Worm (Caenorhabditis elegans) whole organism, L4 larva: ENCODE results near the gene immp-1.

Source experiments
- F37D6.2 ChIP-seq: sonication (generic microtip); optimal IDR thresholded peaks from 2 replicates; lab custom pipeline; 2016; ENCODE audit warnings: mild to moderate bottlenecking, missing genetic modification characterization, missing compliant biosample characterization
- F44E2.7 ChIP-seq: fragments of 200-800 bp; sonication (Bioruptor generic); IDR thresholded peaks from 2 replicates; pipeline ENCODE4 v2.1.2; 2022; ENCODE audit warnings: missing genetic modification characterization, missing compliant biosample characterization
- T26A8.4 ChIP-seq: fragments of 200-800 bp; sonication (Bioruptor generic); IDR thresholded peaks from 2 replicates; pipeline ENCODE4 v1.3.6; 2022; ENCODE audit warnings: missing genetic modification characterization, missing compliant biosample characterization
- Y105C5A.15 ChIP-seq: fragments of 200-800 bp; sonication (Bioruptor generic); IDR thresholded peaks from 2 replicates; pipeline ENCODE4 v1.3.6; 2022; ENCODE audit warnings: missing genetic modification characterization, missing compliant biosample characterization
- ZK337.2 ChIP-seq: fragments of 200-800 bp; sonication (Bioruptor generic); IDR thresholded peaks from 2 replicates; pipeline ENCODE4 v1.3.6; 2022; ENCODE audit warnings: missing genetic modification reagents, missing genetic modification characterization, missing compliant biosample characterization
- ZK546.5 ChIP-seq, 2 experiments: sonication (generic microtip); optimal IDR thresholded peaks; 2 replicates each; lab custom pipeline; 2017; ENCODE audit warnings: missing biosample characterization in 2 of 2, missing genetic modification characterization in 2 of 2
- aha-1 ChIP-seq: fragments of 150-350 bp; peaks from one replicate; lab custom pipeline; 2014; ENCODE audit warnings: missing biosample characterization, missing genetic modification characterization
- ceh-82 ChIP-seq: sonication (generic microtip); optimal IDR thresholded peaks from 2 replicates; lab custom pipeline; 2017; ENCODE audit warnings: missing biosample characterization, missing genetic modification characterization
- ctbp-1 ChIP-seq: fragments of 200-800 bp; sonication (Bioruptor generic); IDR thresholded peaks from 2 replicates; pipeline ENCODE4 v1.3.6; 2022; ENCODE audit warnings: missing genetic modification reagents, missing genetic modification characterization, missing compliant biosample characterization
- daf-16 ChIP-seq, 3 experiments: sonication (generic microtip); optimal IDR thresholded peaks; 2 replicates each; lab custom pipeline; 2016 to 2017; ENCODE audit warnings: missing genetic modification characterization in 3 of 3, missing genetic modification reagents in 3 of 3, mild to moderate bottlenecking in 2 of 3, missing compliant biosample characterization in 2 of 3, missing biosample characterization in 1 of 3, moderate library complexity in 1 of 3
- dmd-6 ChIP-seq: fragments of 200-800 bp; sonication (Bioruptor generic); IDR thresholded peaks from 2 replicates; pipeline ENCODE4 v1.3.6; 2022; ENCODE audit warnings: missing genetic modification reagents, missing genetic modification characterization, missing compliant biosample characterization
- dpl-1 ChIP-seq: fragments of 150-350 bp; optimal IDR thresholded peaks from 2 replicates; lab custom pipeline; 2014; ENCODE audit warnings: missing biosample characterization, missing genetic modification reagents, missing genetic modification characterization
- dve-1 ChIP-seq: sonication (generic microtip); optimal IDR thresholded peaks from 2 replicates; lab custom pipeline; 2017; ENCODE audit warnings: antibody characterized with exemption, mild to moderate bottlenecking, missing genetic modification characterization, missing compliant biosample characterization; ENCODE audit not compliant: insufficient read depth
- hlh-11 ChIP-seq: fragments of 200-800 bp; sonication (Bioruptor generic); optimal IDR thresholded peaks from 2 replicates; lab custom pipeline; 2018; ENCODE audit warnings: mild to moderate bottlenecking, missing genetic modification characterization, missing compliant biosample characterization
- hlh-30 ChIP-seq: sonication (generic microtip); optimal IDR thresholded peaks from 2 replicates; lab custom pipeline; 2017; ENCODE audit warnings: antibody characterized with exemption, mild to moderate bottlenecking, missing genetic modification characterization, missing compliant biosample characterization; ENCODE audit not compliant: insufficient read depth
- hmg-1.1 ChIP-seq: fragments of 200-800 bp; sonication (Bioruptor generic); IDR thresholded peaks from 2 replicates; pipeline ENCODE4 v1.3.6; 2022; ENCODE audit warnings: missing genetic modification reagents, missing genetic modification characterization, missing compliant biosample characterization
- lin-1 ChIP-seq: fragments of 200-800 bp; sonication (Bioruptor generic); IDR thresholded peaks from 2 replicates; pipeline ENCODE4 v1.3.6; 2022; ENCODE audit warnings: missing genetic modification reagents, missing genetic modification characterization, missing compliant biosample characterization
- lin-15B ChIP-seq: fragments of 150-350 bp; sonication (generic microtip); optimal IDR thresholded peaks from 3 replicates; lab custom pipeline; 2014; ENCODE audit warnings: missing biosample characterization, missing genetic modification characterization
- lin-38 ChIP-seq: fragments of 200-800 bp; sonication (Bioruptor generic); IDR thresholded peaks from 2 replicates; pipeline ENCODE4 v1.3.6; 2022; ENCODE audit warnings: missing genetic modification reagents, missing genetic modification characterization, missing compliant biosample characterization
- lsy-2 ChIP-seq, 2 experiments: fragments of 150-350 bp in 1 of 2; sonication (generic microtip) in 1 of 2; optimal IDR thresholded peaks; 2 replicates each; lab custom pipeline; 2014 to 2017; ENCODE audit warnings: missing biosample characterization in 2 of 2, missing genetic modification characterization in 2 of 2
- madf-5 ChIP-seq, 2 experiments: fragments of 200-800 bp; sonication (Bioruptor generic); IDR thresholded peaks; 2 replicates each; pipeline ENCODE4 v1.3.6; 2022; ENCODE audit warnings: missing compliant biosample characterization in 2 of 2, missing genetic modification characterization in 2 of 2
- mdl-1 ChIP-seq, 2 experiments: fragments of 150-350 bp in 1 of 2; sonication (generic microtip) in 1 of 2; optimal IDR thresholded peaks; 2 replicates each; lab custom pipeline; 2014 to 2017; ENCODE audit warnings: missing biosample characterization in 2 of 2, missing genetic modification characterization in 2 of 2
- mes-2 ChIP-seq: sonication (generic microtip); optimal IDR thresholded peaks from 2 replicates; lab custom pipeline; 2016; ENCODE audit warnings: missing genotype, mild to moderate bottlenecking, missing genetic modification characterization, missing compliant biosample characterization; ENCODE audit not compliant: poor library complexity, severe bottlenecking
- mxl-2 ChIP-seq: fragments of 200-800 bp; sonication (Bioruptor generic); conservative IDR thresholded peaks from 2 replicates; pipeline ENCODE4 v1.3.6; 2022; ENCODE audit warnings: missing genetic modification reagents, missing genetic modification characterization, missing compliant biosample characterization
- nhr-11 ChIP-seq: fragments of 150-350 bp; optimal IDR thresholded peaks from 2 replicates; lab custom pipeline; 2014; ENCODE audit warnings: missing biosample characterization, missing genetic modification characterization
- nhr-111 ChIP-seq: fragments of 200-800 bp; sonication (Bioruptor generic); optimal IDR thresholded peaks from 2 replicates; lab custom pipeline; 2018; ENCODE audit warnings: mild to moderate bottlenecking, missing genetic modification characterization, missing compliant biosample characterization
- nhr-28 ChIP-seq: fragments of 150-350 bp; optimal IDR thresholded peaks from 2 replicates; lab custom pipeline; 2014; ENCODE audit warnings: missing biosample characterization, missing genetic modification characterization
- nhr-41 ChIP-seq: fragments of 200-800 bp; sonication (Bioruptor generic); IDR thresholded peaks from 2 replicates; pipeline ENCODE4 v1.3.6; 2022; ENCODE audit warnings: missing genetic modification reagents, missing genetic modification characterization, missing compliant biosample characterization
- pha-4 ChIP-seq, 2 experiments: fragments of 150-350 bp in 1 of 2; fragments of 200-800 bp in 1 of 2; sonication (Bioruptor generic) in 1 of 2; IDR thresholded peaks in 1 of 2; optimal IDR thresholded peaks in 1 of 2; 2 replicates each; pipeline versions ENCODE4 v1.3.6 to Lab custom; 2014 to 2022; ENCODE audit warnings: missing genetic modification characterization in 2 of 2, missing genetic modification reagents in 2 of 2, missing biosample characterization in 1 of 2, missing compliant biosample characterization in 1 of 2
- set-16 ChIP-seq: fragments of 200-800 bp; sonication (Bioruptor generic); IDR thresholded peaks from 2 replicates; pipeline ENCODE4 v1.3.6; 2022; ENCODE audit warnings: missing genetic modification reagents, missing genetic modification characterization, missing compliant biosample characterization
- snpc-4 ChIP-seq: fragments of 150-350 bp; optimal IDR thresholded peaks from 2 replicates; lab custom pipeline; 2014; ENCODE audit warnings: missing biosample characterization, missing genetic modification characterization
- unc-62 ChIP-seq, 3 experiments: fragments of 150-350 bp in 1 of 3; sonication (generic microtip); optimal IDR thresholded peaks in 2 of 3; peaks in 1 of 3; 1 replicate in 1 of 3; 2 replicates in 2 of 3; lab custom pipeline; 2014 to 2017; ENCODE audit warnings: missing biosample characterization in 3 of 3, missing genetic modification characterization in 3 of 3, missing genetic modification reagents in 3 of 3, missing genotype in 1 of 3
- zip-11 ChIP-seq: fragments of 200-800 bp; sonication (Bioruptor generic); IDR thresholded peaks from 2 replicates; pipeline ENCODE4 v1.3.6; 2022; ENCODE audit warnings: missing genetic modification characterization, missing compliant biosample characterization

immp-1 gene

ce11 chrIII:11774508-11775000 lies at the start of gene immp-1:
TSS of gene immp-1 (plus strand) at chrIII:11774950.
- no peak for TF ChIP-seq nhr-111 (GFP tag; lab: Kevin White, UChicago)
- peak; percentile 28; the same call in 1 of the 2 replicates for TF ChIP-seq T26A8.4 (GFP tag; lab: Robert Waterston, UW)
- no peak for TF ChIP-seq ZK337.2 (GFP tag; lab: Robert Waterston, UW)
- peak; percentile 29 for TF ChIP-seq dve-1 (tag; lab: Kevin White, UChicago)
- peak in 1 of 2 experiments; percentile 64 for TF ChIP-seq lsy-2 (tag; optimal IDR thresholded peaks at IDR 0.05; lab: Kevin White, UChicago)
- TF ChIP-seq dpl-1 (GFP tag; lab: Kevin White, UChicago): peak; percentile 52
- TF ChIP-seq mdl-1 (tag; optimal IDR thresholded peaks at IDR 0.05; lab: Kevin White, UChicago): peak in 1 of 2 experiments; percentile 49
- TF ChIP-seq hlh-30: peak; percentile 97
- peak; percentile 53 for TF ChIP-seq lin-38 (GFP tag; lab: Robert Waterston, UW)
- TF ChIP-seq daf-16 (GFP tag; optimal IDR thresholded peaks at IDR 0.05; lab: Kevin White, UChicago): no peak
- TF ChIP-seq daf-16 (tag; optimal IDR thresholded peaks at IDR 0.05; lab: Kevin White, UChicago): peak; percentile 51
- peak; percentile 72 for TF ChIP-seq mes-2 (tag; lab: Kevin White, UChicago)
- TF ChIP-seq unc-62 (GFP tag; optimal IDR thresholded peaks at IDR 0.05 in 1 of 2; lab: Kevin White, UChicago): no peak
- no peak for TF ChIP-seq unc-62 (tag; optimal IDR thresholded peaks at IDR 0.05; lab: Kevin White, UChicago)
- no peak for TF ChIP-seq F44E2.7
- TF ChIP-seq pha-4 (GFP tag; IDR thresholded peaks at IDR 0.05; lab: Robert Waterston, UW): no peak
- no peak for TF ChIP-seq pha-4 (tag; optimal IDR thresholded peaks at IDR 0.05; lab: Kevin White, UChicago)
- TF ChIP-seq hmg-1.1: peak; percentile 53; the same call in 1 of the 2 replicates

ce11 chrIII:11726590-11726989 lies 48.2 kb upstream of the immp-1 start, which contains the start of gene Y41C4A.12:
TSS of gene Y41C4A.12 (minus strand) at chrIII:11726690.
- TF ChIP-seq nhr-11 (tag; lab: Kevin White, UChicago): no peak
- no peak for TF ChIP-seq daf-16 (GFP tag; optimal IDR thresholded peaks at IDR 0.05; lab: Kevin White, UChicago)
- TF ChIP-seq daf-16 (tag; optimal IDR thresholded peaks at IDR 0.05; lab: Kevin White, UChicago): peak; percentile 31
- TF ChIP-seq F37D6.2 (tag; lab: Kevin White, UChicago): no peak
- no peak for TF ChIP-seq mxl-2 (GFP tag; lab: Robert Waterston, UW)
- TF ChIP-seq zip-11 (GFP tag; lab: Robert Waterston, UW): no peak
- TF ChIP-seq Y105C5A.15 (GFP tag; lab: Robert Waterston, UW): no peak
- TF ChIP-seq lin-15B: no peak
- TF ChIP-seq, all 104 proteins: peak for 1

- TF ChIP-seq hlh-30 (peak; percentile 68), dmd-6 (GFP tag; lab: Robert Waterston, UW) (peak; percentile 43), snpc-4 (tag; lab: Kevin White, UChicago) (no peak), nhr-41 (GFP tag; lab: Robert Waterston, UW) (peak; percentile 55; the same call in 1 of the 2 replicates), F37D6.2 (tag; lab: Kevin White, UChicago) (no peak), hlh-11 (peak; percentile 17), lin-1 (GFP tag; lab: Robert Waterston, UW) (peak; percentile 39; the same call in 1 of the 2 replicates), nhr-28 (peak; percentile 3)
Measured at ce11 chrIII:11727010-11727409, 47.7 kb upstream of the immp-1 start.

- TF ChIP-seq aha-1 (tag; lab: Kevin White, UChicago): peak; percentile 39
- TF ChIP-seq ZK546.5 (tag; optimal IDR thresholded peaks at IDR 0.05; lab: Kevin White, UChicago): no peak
- no peak for TF ChIP-seq ceh-82 (tag; lab: Kevin White, UChicago)
- TF ChIP-seq, all 104 proteins: peak for 1
Measured at ce11 chrIII:11730312-11730711, 44.4 kb upstream of the immp-1 start, which contains the start of gene Y41C4A.18. TSS of gene Y41C4A.18 (plus strand) at chrIII:11730612.

ce11 chrIII:11730850-11731249 lies 43.9 kb upstream of the immp-1 start:
- 0 out of 4 replicates have a peak, but pooled peaks of 1 of the 2 experiments have one; percentile 17 for TF ChIP-seq madf-5 (GFP tag; IDR thresholded peaks at IDR 0.05; lab: Robert Waterston, UW)
- TF ChIP-seq ctbp-1 (GFP tag; lab: Robert Waterston, UW): no peak
- TF ChIP-seq set-16 (GFP tag; lab: Robert Waterston, UW): peak; percentile 89
